Worm (Caenorhabditis elegans) whole organism, mixed stage, embryonic: ENCODE results near the gene mml-1.

ENCODE experiments used
- M03D4.4 ChIP-seq: sonication (generic microtip); optimal IDR thresholded peaks from 2 replicates; lab custom pipeline; 2017; ENCODE audit warnings: mild to moderate bottlenecking, missing genetic modification characterization, missing compliant biosample characterization
- bed-3 ChIP-seq: fragments of 200-800 bp; sonication (Bioruptor generic); optimal IDR thresholded peaks from 3 replicates; lab custom pipeline; 2018; ENCODE audit warnings: mild to moderate bottlenecking, missing genetic modification characterization, moderate library complexity, missing compliant biosample characterization
- blmp-1 ChIP-seq: fragments of 150-350 bp; optimal IDR thresholded peaks from 2 replicates; lab custom pipeline; 2014; ENCODE audit warnings: missing biosample characterization, missing genetic modification characterization
- ceh-39 ChIP-seq: fragments of 150-350 bp; optimal IDR thresholded peaks from 2 replicates; lab custom pipeline; 2014; ENCODE audit warnings: missing biosample characterization, missing genetic modification characterization
- ceh-43 ChIP-seq: fragments of 200-800 bp; sonication (Bioruptor generic); optimal IDR thresholded peaks from 2 replicates; lab custom pipeline; 2018; ENCODE audit warnings: mild to moderate bottlenecking, missing genetic modification characterization, moderate library complexity, missing compliant biosample characterization
- ceh-83 ChIP-seq: fragments of 200-800 bp; sonication (Bioruptor generic); optimal IDR thresholded peaks from 2 replicates; lab custom pipeline; 2018; ENCODE audit warnings: mild to moderate bottlenecking, missing genetic modification characterization, missing compliant biosample characterization
- ces-1 ChIP-seq: fragments of 150-350 bp; optimal IDR thresholded peaks from 2 replicates; lab custom pipeline; 2014; ENCODE audit warnings: missing biosample characterization, missing genetic modification reagents, missing genetic modification characterization
- cnd-1 ChIP-seq: fragments of 200-800 bp; sonication (Bioruptor generic); optimal IDR thresholded peaks from 2 replicates; lab custom pipeline; 2018; ENCODE audit warnings: mild to moderate bottlenecking, missing genetic modification characterization, missing compliant biosample characterization
- drap-1 ChIP-seq: fragments of 200-800 bp; sonication (Bioruptor generic); optimal IDR thresholded peaks from 3 replicates; lab custom pipeline; 2018; ENCODE audit warnings: mild to moderate bottlenecking, missing genetic modification characterization, missing compliant biosample characterization
- elt-1 ChIP-seq: sonication (generic microtip); optimal IDR thresholded peaks from 2 replicates; lab custom pipeline; 2017; ENCODE audit warnings: missing genetic modification characterization, mild to moderate bottlenecking, missing compliant biosample characterization, antibody characterized with exemption, moderate library complexity, borderline replicate concordance; ENCODE audit not compliant: insufficient read depth
- elt-3 ChIP-seq: fragments of 150-350 bp; optimal IDR thresholded peaks from 2 replicates; lab custom pipeline; 2014; ENCODE audit warnings: missing biosample characterization, missing genetic modification characterization
- flh-1 ChIP-seq: fragments of 200-800 bp; sonication (Bioruptor generic); optimal IDR thresholded peaks from 2 replicates; lab custom pipeline; 2018; ENCODE audit warnings: mild to moderate bottlenecking, missing genetic modification characterization, moderate library complexity, missing compliant biosample characterization
- ham-2 ChIP-seq: fragments of 200-800 bp; sonication (Bioruptor generic); optimal IDR thresholded peaks from 2 replicates; lab custom pipeline; 2018; ENCODE audit warnings: mild to moderate bottlenecking, missing genetic modification characterization, missing compliant biosample characterization
- hlh-1 ChIP-seq: fragments of 150-350 bp; optimal IDR thresholded peaks from 2 replicates; lab custom pipeline; 2014; ENCODE audit warnings: missing biosample characterization, missing genetic modification reagents, missing genetic modification characterization
- lin-13 ChIP-seq: fragments of 150-350 bp; optimal IDR thresholded peaks from 2 replicates; lab custom pipeline; 2014; ENCODE audit warnings: missing biosample characterization, missing genetic modification characterization
- lin-32 ChIP-seq: fragments of 200-800 bp; sonication (Bioruptor generic); optimal IDR thresholded peaks from 2 replicates; lab custom pipeline; 2018; ENCODE audit warnings: mild to moderate bottlenecking, missing genetic modification characterization, missing compliant biosample characterization
- lsy-2 ChIP-seq: fragments of 150-350 bp; optimal IDR thresholded peaks from 2 replicates; lab custom pipeline; 2014; ENCODE audit warnings: missing biosample characterization, missing genetic modification characterization
- mab-5 ChIP-seq: fragments of 150-350 bp; optimal IDR thresholded peaks from 2 replicates; lab custom pipeline; 2014; ENCODE audit warnings: missing biosample characterization, missing genetic modification characterization
- mep-1 ChIP-seq: fragments of 150-350 bp; optimal IDR thresholded peaks from 2 replicates; lab custom pipeline; 2017; ENCODE audit warnings: missing biosample characterization, missing genetic modification reagents, missing genetic modification characterization, inconsistent platforms
- mls-2 ChIP-seq: sonication (generic microtip); optimal IDR thresholded peaks from 2 replicates; lab custom pipeline; 2016; ENCODE audit warnings: mild to moderate bottlenecking, missing genetic modification characterization, moderate library complexity, missing compliant biosample characterization
- nhr-12 ChIP-seq: fragments of 150-350 bp; optimal IDR thresholded peaks from 2 replicates; lab custom pipeline; 2014; ENCODE audit warnings: missing biosample characterization, missing genetic modification characterization
- nhr-2 ChIP-seq: fragments of 150-350 bp; optimal IDR thresholded peaks from 2 replicates; lab custom pipeline; 2014; ENCODE audit warnings: missing biosample characterization, missing genetic modification characterization
- nhr-237 ChIP-seq: fragments of 150-350 bp; optimal IDR thresholded peaks from 2 replicates; lab custom pipeline; 2014; ENCODE audit warnings: missing biosample characterization, missing genetic modification characterization
- nhr-28 ChIP-seq: fragments of 150-350 bp; optimal IDR thresholded peaks from 2 replicates; lab custom pipeline; 2014; ENCODE audit warnings: missing biosample characterization, missing genetic modification characterization
- nhr-76 ChIP-seq: sonication (generic microtip); optimal IDR thresholded peaks from 2 replicates; lab custom pipeline; 2017; ENCODE audit warnings: missing biosample characterization, missing genetic modification characterization
- pha-4 ChIP-seq: fragments of 150-350 bp; optimal IDR thresholded peaks from 2 replicates; lab custom pipeline; 2018; ENCODE audit warnings: missing biosample characterization, missing genetic modification reagents, missing genetic modification characterization
- sem-2 ChIP-seq: fragments of 200-800 bp; sonication (Bioruptor generic); optimal IDR thresholded peaks from 2 replicates; lab custom pipeline; 2018; ENCODE audit warnings: mild to moderate bottlenecking, missing genetic modification characterization, missing compliant biosample characterization
- snpc-4 ChIP-seq: fragments of 150-350 bp; optimal IDR thresholded peaks from 2 replicates; lab custom pipeline; 2014; ENCODE audit warnings: missing biosample characterization, missing genetic modification characterization
- sptf-1 ChIP-seq: sonication (generic microtip); optimal IDR thresholded peaks from 2 replicates; lab custom pipeline; 2017; ENCODE audit warnings: mild to moderate bottlenecking, missing genetic modification characterization, moderate library complexity, missing compliant biosample characterization
- tbx-8 ChIP-seq: fragments of 200-800 bp; sonication (Bioruptor generic); optimal IDR thresholded peaks from 2 replicates; lab custom pipeline; 2018; ENCODE audit warnings: mild to moderate bottlenecking, missing genetic modification characterization, moderate library complexity, missing compliant biosample characterization
- unc-120 ChIP-seq: sonication (generic microtip); optimal IDR thresholded peaks from 2 replicates; lab custom pipeline; 2017; ENCODE audit warnings: missing genetic modification characterization, missing compliant biosample characterization; ENCODE audit not compliant: poor library complexity, severe bottlenecking
- unc-39 ChIP-seq: fragments of 150-350 bp; optimal IDR thresholded peaks from 2 replicates; lab custom pipeline; 2014; ENCODE audit warnings: missing biosample characterization, missing genetic modification characterization
- unc-62 ChIP-seq: fragments of 150-350 bp; optimal IDR thresholded peaks from 2 replicates; lab custom pipeline; 2014; ENCODE audit warnings: missing biosample characterization, missing genetic modification reagents, missing genetic modification characterization
- zip-8 ChIP-seq: fragments of 150-350 bp; optimal IDR thresholded peaks from 2 replicates; lab custom pipeline; 2014; ENCODE audit warnings: missing biosample characterization, missing genetic modification characterization
- ztf-11 ChIP-seq: fragments of 150-350 bp; optimal IDR thresholded peaks from 2 replicates; lab custom pipeline; 2014; ENCODE audit warnings: missing biosample characterization, missing genetic modification characterization

Gene mml-1

ce11 chrIII:7336214-7336613 lies 38.3 kb downstream of the mml-1 start, which contains the start of gene gsp-2:
Gene gsp-2, plus strand, starts transcription at chrIII:7336587.
- TF ChIP-seq elt-3 (tag; lab: Kevin White, UChicago) (no peak), nhr-12 (tag; lab: Kevin White, UChicago) (no peak), nhr-28 (tag; lab: Kevin White, UChicago) (no peak), tbx-8 (GFP tag; lab: Kevin White, UChicago) (no peak), mep-1 (peak; percentile 84), drap-1 (GFP tag; lab: Kevin White, UChicago) (peak; percentile 43), lin-13 (tag; lab: Kevin White, UChicago) (peak; percentile 33), unc-120 (tag; lab: Kevin White, UChicago) (peak; percentile 7), nhr-76 (tag; lab: Kevin White, UChicago) (no peak), nhr-2 (tag; lab: Kevin White, UChicago) (no peak), sem-2 (GFP tag; lab: Kevin White, UChicago) (no peak), ceh-83 (GFP tag; lab: Kevin White, UChicago) (no peak), elt-1 (tag; lab: Kevin White, UChicago) (no peak), unc-62 (GFP tag; lab: Kevin White, UChicago) (no peak), lsy-2 (peak; percentile 95), ceh-39 (tag; lab: Kevin White, UChicago) (no peak), ces-1 (GFP tag; lab: Kevin White, UChicago) (peak; percentile 45), flh-1 (no peak), lin-32 (no peak), mab-5 (tag; lab: Kevin White, UChicago) (no peak), sptf-1 (tag; lab: Kevin White, UChicago) (peak; percentile 29), mls-2 (tag; lab: Kevin White, UChicago) (no peak), ceh-43 (no peak), cnd-1 (tag; lab: Kevin White, UChicago) (no peak), nhr-237 (tag; lab: Kevin White, UChicago) (peak; percentile 73), snpc-4 (tag; lab: Kevin White, UChicago) (no peak), pha-4 (tag; lab: Kevin White, UChicago) (peak; percentile 43), M03D4.4 (tag; lab: Kevin White, UChicago) (no peak), blmp-1 (no peak), zip-8 (tag; lab: Kevin White, UChicago) (no peak), ztf-11 (no peak), ham-2 (GFP tag; lab: Kevin White, UChicago) (no peak), hlh-1 (tag; lab: Kevin White, UChicago) (peak; percentile 59), unc-39 (tag; lab: Kevin White, UChicago) (no peak), bed-3 (GFP tag; lab: Kevin White, UChicago) (no peak)

- TF ChIP-seq blmp-1 (peak; percentile 66), ham-2 (GFP tag; lab: Kevin White, UChicago) (peak; percentile 9), lin-13 (tag; lab: Kevin White, UChicago) (no peak), lin-32 (no peak), sem-2 (GFP tag; lab: Kevin White, UChicago) (no peak), unc-62 (GFP tag; lab: Kevin White, UChicago) (peak; percentile 83), nhr-28 (tag; lab: Kevin White, UChicago) (no peak), nhr-76 (tag; lab: Kevin White, UChicago) (no peak), cnd-1 (tag; lab: Kevin White, UChicago) (peak; percentile 15), ces-1 (GFP tag; lab: Kevin White, UChicago) (peak; percentile 32), bed-3 (GFP tag; lab: Kevin White, UChicago) (no peak), nhr-12 (tag; lab: Kevin White, UChicago) (no peak), mls-2 (tag; lab: Kevin White, UChicago) (peak; percentile 6), unc-39 (tag; lab: Kevin White, UChicago) (no peak), nhr-2 (tag; lab: Kevin White, UChicago) (no peak), tbx-8 (GFP tag; lab: Kevin White, UChicago) (no peak), lsy-2 (no peak), mab-5 (tag; lab: Kevin White, UChicago) (no peak), sptf-1 (tag; lab: Kevin White, UChicago) (no peak), unc-120 (tag; lab: Kevin White, UChicago) (peak; percentile 65), M03D4.4 (tag; lab: Kevin White, UChicago) (no peak), snpc-4 (tag; lab: Kevin White, UChicago) (no peak), mep-1 (peak; percentile 14), drap-1 (GFP tag; lab: Kevin White, UChicago) (no peak), ceh-83 (GFP tag; lab: Kevin White, UChicago) (no peak), ceh-43 (no peak), elt-1 (tag; lab: Kevin White, UChicago) (no peak), elt-3 (tag; lab: Kevin White, UChicago) (no peak), pha-4 (tag; lab: Kevin White, UChicago) (no peak), flh-1 (no peak), hlh-1 (tag; lab: Kevin White, UChicago) (peak; percentile 77), ztf-11 (no peak), ceh-39 (tag; lab: Kevin White, UChicago) (no peak), zip-8 (tag; lab: Kevin White, UChicago) (no peak), nhr-237 (tag; lab: Kevin White, UChicago) (peak; percentile 48)
Measured at ce11 chrIII:7335220-7335619, 39.3 kb downstream of the mml-1 start, which contains the start of gene F56C9.10. Gene F56C9.10, minus strand, starts transcription at chrIII:7335316.
